Fruit fly (Drosophila melanogaster) whole organism, embryonic: ENCODE results near the gene Tti1.

Experiments
- CG1024 ChIP-seq: fragments of 200-800 bp; sonication (Bioruptor generic); IDR thresholded peaks from 2 replicates; pipeline ENCODE4 v1.3.6; 2022; ENCODE audit warnings: missing biosample characterization, missing genetic modification characterization
- CG11456 ChIP-seq: fragments of 200-800 bp; sonication (Bioruptor generic); IDR thresholded peaks from 3 replicates; pipeline ENCODE4 v1.3.6; 2022; ENCODE audit warnings: missing biosample characterization, missing genetic modification characterization
- CG11723 ChIP-seq: fragments of 200-800 bp; sonication (Bioruptor generic); optimal IDR thresholded peaks from 2 replicates; lab custom pipeline; 2017; ENCODE audit warnings: missing biosample characterization, mild to moderate bottlenecking, missing genetic modification characterization
- CG12104 ChIP-seq: fragments of 200-800 bp; sonication (Bioruptor generic); optimal IDR thresholded peaks from 3 replicates; lab custom pipeline; 2016; ENCODE audit warnings: missing biosample characterization, missing genetic modification characterization
- CG12155 ChIP-seq: fragments of 200-800 bp; sonication (Bioruptor generic); optimal IDR thresholded peaks from 3 replicates; lab custom pipeline; 2016; ENCODE audit warnings: missing biosample characterization, missing genetic modification characterization
- CG13296 ChIP-seq: fragments of 200-800 bp; sonication (Bioruptor generic); optimal IDR thresholded peaks from 3 replicates; lab custom pipeline; 2018; ENCODE audit warnings: missing biosample characterization, mild to moderate bottlenecking, missing genetic modification characterization
- CG1602 ChIP-seq: fragments of 200-800 bp; sonication (Bioruptor generic); optimal IDR thresholded peaks from 3 replicates; lab custom pipeline; 2016; ENCODE audit warnings: missing biosample characterization, missing genetic modification characterization
- CG17328 ChIP-seq: fragments of 200-800 bp; sonication (Bioruptor generic); IDR thresholded peaks from 2 replicates; pipeline ENCODE4 v1.3.6; 2022; ENCODE audit warnings: missing biosample characterization, missing genetic modification characterization
- CG17385 ChIP-seq: fragments of 200-800 bp; sonication (Bioruptor generic); optimal IDR thresholded peaks from 3 replicates; lab custom pipeline; 2018; ENCODE audit warnings: missing biosample characterization, mild to moderate bottlenecking, missing genetic modification characterization
- CG3163 ChIP-seq: fragments of 200-800 bp; sonication (Bioruptor generic); optimal IDR thresholded peaks from 3 replicates; lab custom pipeline; 2016; ENCODE audit warnings: missing biosample characterization, missing genetic modification characterization
- CG3281 ChIP-seq: fragments of 200-800 bp; sonication (Bioruptor generic); optimal IDR thresholded peaks from 3 replicates; lab custom pipeline; 2017; ENCODE audit warnings: missing biosample characterization, mild to moderate bottlenecking, missing genetic modification characterization
- CG3407 ChIP-seq: fragments of 200-800 bp; sonication (Bioruptor generic); optimal IDR thresholded peaks from 2 replicates; lab custom pipeline; 2018; ENCODE audit warnings: missing biosample characterization, mild to moderate bottlenecking, missing genetic modification characterization
- CG43689 ChIP-seq: fragments of 200-800 bp; sonication (Bioruptor generic); IDR thresholded peaks from 2 replicates; pipeline ENCODE4 v1.3.6; 2022; ENCODE audit warnings: missing biosample characterization, missing genetic modification characterization
- CG6689 ChIP-seq: fragments of 200-800 bp; sonication (Bioruptor generic); IDR thresholded peaks from 2 replicates; pipeline ENCODE4 v1.3.6; 2022; ENCODE audit warnings: missing biosample characterization, missing genetic modification characterization
- CG7556 ChIP-seq: fragments of 200-800 bp; sonication (Bioruptor generic); optimal IDR thresholded peaks from 2 replicates; lab custom pipeline; 2017; ENCODE audit warnings: missing biosample characterization, mild to moderate bottlenecking, missing genetic modification characterization
- CG8944 ChIP-seq: fragments of 200-800 bp; sonication (Bioruptor generic); optimal IDR thresholded peaks from 3 replicates; lab custom pipeline; 2016; ENCODE audit warnings: missing biosample characterization, missing genetic modification characterization
- Camta ChIP-seq: fragments of 200-800 bp; sonication (Bioruptor generic); optimal IDR thresholded peaks from 2 replicates; lab custom pipeline; 2016; ENCODE audit warnings: missing biosample characterization, missing genetic modification characterization
- Dip3 ChIP-seq: fragments of 200-800 bp; sonication (Bioruptor generic); optimal IDR thresholded peaks from 3 replicates; lab custom pipeline; 2016; ENCODE audit warnings: missing biosample characterization, missing genetic modification characterization
- Ets97D ChIP-seq: fragments of 200-800 bp; sonication (Bioruptor generic); optimal IDR thresholded peaks from 3 replicates; lab custom pipeline; 2016; ENCODE audit warnings: missing biosample characterization, missing genetic modification characterization
- HHEX ChIP-seq: fragments of 200-800 bp; sonication (Bioruptor generic); optimal IDR thresholded peaks from 3 replicates; lab custom pipeline; 2017; ENCODE audit warnings: missing biosample characterization, mild to moderate bottlenecking, missing genetic modification characterization, missing genetic modification reagents
- MTF-1 ChIP-seq: fragments of 200-800 bp; sonication (Bioruptor generic); optimal IDR thresholded peaks from 2 replicates; lab custom pipeline; 2018; ENCODE audit warnings: missing biosample characterization, mild to moderate bottlenecking, missing genetic modification characterization, borderline replicate concordance
- Nf-YA ChIP-seq: fragments of 200-800 bp; sonication (Bioruptor generic); IDR thresholded peaks from 2 replicates; pipeline ENCODE4 v1.3.6; 2022; ENCODE audit warnings: missing biosample characterization, missing genetic modification characterization
- Nf-YB ChIP-seq: fragments of 200-800 bp; sonication (Bioruptor generic); optimal IDR thresholded peaks from 3 replicates; lab custom pipeline; 2019; ENCODE audit warnings: missing biosample characterization, mild to moderate bottlenecking, missing genetic modification characterization, moderate library complexity
- Optix ChIP-seq: fragments of 200-800 bp; sonication (Bioruptor generic); IDR thresholded peaks from 3 replicates; pipeline ENCODE4 v1.3.6; 2022; ENCODE audit warnings: missing biosample characterization, missing genetic modification characterization
- Six4 ChIP-seq: fragments of 200-800 bp; sonication (Bioruptor generic); optimal IDR thresholded peaks from 2 replicates; lab custom pipeline; 2016; ENCODE audit warnings: missing biosample characterization, missing genetic modification characterization
- Spps ChIP-seq: fragments of 200-800 bp; sonication (Bioruptor generic); optimal IDR thresholded peaks from 2 replicates; lab custom pipeline; 2018; ENCODE audit warnings: missing biosample characterization, mild to moderate bottlenecking, missing genetic modification characterization
- TFAM ChIP-seq: fragments of 200-800 bp; sonication (Bioruptor generic); optimal IDR thresholded peaks from 2 replicates; lab custom pipeline; 2017; ENCODE audit warnings: missing biosample characterization, missing genetic modification characterization, inconsistent platforms
- YL-1 ChIP-seq: fragments of 200-800 bp; sonication (Bioruptor generic); optimal IDR thresholded peaks from 3 replicates; lab custom pipeline; 2017; ENCODE audit warnings: missing biosample characterization, mild to moderate bottlenecking, missing genetic modification characterization
- abd-A ChIP-seq: fragments of 200-800 bp; sonication (Bioruptor generic); optimal IDR thresholded peaks from 3 replicates; lab custom pipeline; 2019; ENCODE audit warnings: missing biosample characterization, mild to moderate bottlenecking, missing genetic modification characterization, moderate library complexity
- al ChIP-seq: fragments of 200-800 bp; sonication (Bioruptor generic); IDR thresholded peaks from 2 replicates; pipeline ENCODE4 v1.3.6; 2022; ENCODE audit warnings: missing biosample characterization, missing genetic modification characterization
- crc ChIP-seq: fragments of 200-800 bp; sonication (Bioruptor generic); optimal IDR thresholded peaks from 2 replicates; lab custom pipeline; 2016; ENCODE audit warnings: missing biosample characterization, missing genetic modification characterization
- crp ChIP-seq, 2 experiments: fragments of 200-800 bp; sonication (Bioruptor generic); optimal IDR thresholded peaks; 2 replicates in 1 of 2; 3 replicates in 1 of 2; lab custom pipeline; 2017; ENCODE audit warnings: missing biosample characterization in 2 of 2, missing genetic modification characterization in 2 of 2, mild to moderate bottlenecking in 1 of 2, moderate library complexity in 1 of 2
- cwo ChIP-seq: fragments of 200-800 bp; sonication (Bioruptor generic); optimal IDR thresholded peaks from 3 replicates; lab custom pipeline; 2017; ENCODE audit warnings: missing biosample characterization, missing genetic modification characterization, mild to moderate bottlenecking, moderate library complexity, missing genetic modification reagents
- da ChIP-seq: fragments of 200-800 bp; sonication (Bioruptor generic); optimal IDR thresholded peaks from 2 replicates; lab custom pipeline; 2016; ENCODE audit warnings: missing biosample characterization, missing genetic modification characterization
- eve ChIP-seq, 2 experiments: fragments of >200 bp; optimal IDR thresholded peaks; 2 replicates each; lab custom pipeline; 2017; ENCODE audit warnings: missing biosample characterization in 2 of 2, missing genetic modification characterization in 2 of 2
- exex ChIP-seq: fragments of 200-800 bp; sonication (Bioruptor generic); optimal IDR thresholded peaks from 4 replicates; lab custom pipeline; 2018; ENCODE audit warnings: missing biosample characterization, mild to moderate bottlenecking, missing genetic modification characterization, moderate library complexity
- fd3F ChIP-seq: fragments of 200-800 bp; sonication (Bioruptor generic); optimal IDR thresholded peaks from 2 replicates; lab custom pipeline; 2018; ENCODE audit warnings: missing biosample characterization, mild to moderate bottlenecking, missing genetic modification characterization, moderate library complexity
- fd64A ChIP-seq: fragments of 200-800 bp; sonication (Bioruptor generic); optimal IDR thresholded peaks from 3 replicates; lab custom pipeline; 2018; ENCODE audit warnings: missing biosample characterization, mild to moderate bottlenecking, missing genetic modification characterization
- fu2 ChIP-seq: fragments of 200-800 bp; sonication (Bioruptor generic); optimal IDR thresholded peaks from 2 replicates; lab custom pipeline; 2016; ENCODE audit warnings: missing biosample characterization, missing genetic modification characterization
- ind ChIP-seq: fragments of 200-800 bp; sonication (Bioruptor generic); optimal IDR thresholded peaks from 3 replicates; lab custom pipeline; 2016; ENCODE audit warnings: missing biosample characterization, missing genetic modification characterization
- ken ChIP-seq: fragments of 200-800 bp; sonication (Bioruptor generic); IDR thresholded peaks from 3 replicates; pipeline ENCODE4 v1.3.6; 2022; ENCODE audit warnings: missing biosample characterization, missing genetic modification characterization
- nerfin-2 ChIP-seq: fragments of 200-800 bp; sonication (Bioruptor generic); IDR thresholded peaks from 2 replicates; pipeline ENCODE4 v1.3.6; 2022; ENCODE audit warnings: missing biosample characterization, missing genetic modification characterization; ENCODE audit not compliant: partially characterized antibody
- oc ChIP-seq: fragments of 200-800 bp; sonication (Bioruptor generic); optimal IDR thresholded peaks from 2 replicates; lab custom pipeline; 2018; ENCODE audit warnings: missing biosample characterization, mild to moderate bottlenecking, missing genetic modification characterization, moderate library complexity
- psq ChIP-seq: fragments of 200-800 bp; sonication (Bioruptor generic); optimal IDR thresholded peaks from 2 replicates; lab custom pipeline; 2017; ENCODE audit warnings: missing biosample characterization, missing genetic modification characterization
- sd ChIP-seq: fragments of 200-800 bp; sonication (Bioruptor generic); optimal IDR thresholded peaks from 3 replicates; lab custom pipeline; 2018; ENCODE audit warnings: missing biosample characterization, mild to moderate bottlenecking, missing genetic modification characterization, moderate library complexity
- seq ChIP-seq: fragments of 200-800 bp; sonication (Bioruptor generic); IDR thresholded peaks from 2 replicates; pipeline ENCODE4 v1.3.6; 2022; ENCODE audit warnings: missing biosample characterization, missing genetic modification characterization
- slp2 ChIP-seq: fragments of 200-800 bp; sonication (Bioruptor generic); optimal IDR thresholded peaks from 2 replicates; lab custom pipeline; 2016; ENCODE audit warnings: missing biosample characterization, missing genetic modification characterization
- sqz ChIP-seq: fragments of 200-800 bp; sonication (Bioruptor generic); optimal IDR thresholded peaks from 3 replicates; lab custom pipeline; 2018; ENCODE audit warnings: missing biosample characterization, mild to moderate bottlenecking, missing genetic modification characterization
- sr ChIP-seq: fragments of 200-800 bp; sonication (Bioruptor generic); IDR thresholded peaks from 3 replicates; pipeline ENCODE4 v1.3.6; 2022; ENCODE audit warnings: missing biosample characterization, missing genetic modification characterization
- vvl ChIP-seq: fragments of 200-800 bp; sonication (Bioruptor generic); IDR thresholded peaks from 2 replicates; pipeline ENCODE4 v1.3.6; 2022; ENCODE audit warnings: missing biosample characterization, missing genetic modification characterization
- zen2 ChIP-seq: fragments of 200-800 bp; sonication (Bioruptor generic); IDR thresholded peaks from 3 replicates; pipeline ENCODE4 v1.3.6; 2022; ENCODE audit warnings: missing biosample characterization, missing genetic modification characterization; ENCODE audit not compliant: partially characterized antibody

Gene Tti1

dm6 chr3R:9702567-9702966 is 51.9 kb downstream of the Tti1 start (continued):
- peak; percentile 78 for TF ChIP-seq MTF-1 (GFP tag; lab: Kevin White, UChicago)
- TF ChIP-seq eve (GFP tag; optimal IDR thresholded peaks at IDR 0.05; lab: Kevin White, UChicago) = no peak
- TF ChIP-seq Dip3 (GFP tag; lab: Kevin White, UChicago) = peak; percentile 76
- no peak for TF ChIP-seq Nf-YA (GFP tag; lab: Robert Waterston, UW)
- peak; percentile 75 for TF ChIP-seq YL-1
- TF ChIP-seq crp (GFP tag; optimal IDR thresholded peaks at IDR 0.05; lab: Kevin White, UChicago) = peak in 1 of 2 experiments; percentile 42
- peak; percentile 69 for TF ChIP-seq Ets97D (GFP tag; lab: Kevin White, UChicago)
- peak; percentile 82 for TF ChIP-seq Camta
- peak; percentile 69 for TF ChIP-seq slp2 (GFP tag; lab: Kevin White, UChicago)
- peak; percentile 81 for TF ChIP-seq cwo (GFP tag; lab: Kevin White, UChicago)
- TF ChIP-seq zen2 (GFP tag; lab: Robert Waterston, UW) = no peak
- no peak for TF ChIP-seq CG43689 (GFP tag; lab: Robert Waterston, UW)
- TF ChIP-seq CG3407 (GFP tag; lab: Kevin White, UChicago) = peak; percentile 82
- no peak for TF ChIP-seq nerfin-2
- TF ChIP-seq Nf-YB (GFP tag; lab: Kevin White, UChicago) = peak; percentile 76
- TF ChIP-seq CG7556 (GFP tag; lab: Kevin White, UChicago) = peak; percentile 82
- peak; percentile 31 for TF ChIP-seq CG3163 (GFP tag; lab: Kevin White, UChicago)
- TF ChIP-seq Optix (GFP tag; lab: Robert Waterston, UW) = no peak
- no peak for TF ChIP-seq al (GFP tag; lab: Robert Waterston, UW)
- TF ChIP-seq CG11723 (GFP tag; lab: Kevin White, UChicago) = peak; percentile 84
- TF ChIP-seq CG12155 = peak; percentile 77
- TF ChIP-seq fd3F (GFP tag; lab: Kevin White, UChicago) = peak; percentile 88
- peak; percentile 87 for TF ChIP-seq Six4 (GFP tag; lab: Kevin White, UChicago)
- TF ChIP-seq HHEX (GFP tag; lab: Kevin White, UChicago) = peak; percentile 88
- no peak for TF ChIP-seq CG6689
- peak; percentile 22 for TF ChIP-seq abd-A (tag; lab: Kevin White, UChicago)
- peak; percentile 70 for TF ChIP-seq CG8944 (GFP tag; lab: Kevin White, UChicago)
- no peak for TF ChIP-seq ken (GFP tag; lab: Robert Waterston, UW)
- TF ChIP-seq CG17328 = no peak
- TF ChIP-seq seq (GFP tag; lab: Robert Waterston, UW) = no peak
- TF ChIP-seq CG13296 (GFP tag; lab: Kevin White, UChicago) = peak; percentile 87
- no peak for TF ChIP-seq vvl (GFP tag; lab: Robert Waterston, UW)
- TF ChIP-seq sqz (GFP tag; lab: Kevin White, UChicago) = peak; percentile 89
- peak; percentile 37 for TF ChIP-seq TFAM
- TF ChIP-seq oc = peak; percentile 89
- TF ChIP-seq ind (GFP tag; lab: Kevin White, UChicago) = peak; percentile 92
- TF ChIP-seq sr (GFP tag; lab: Robert Waterston, UW) = no peak
- TF ChIP-seq Spps (tag; lab: Kevin White, UChicago) = peak; percentile 61
- no peak for TF ChIP-seq da (GFP tag; lab: Kevin White, UChicago)
- TF ChIP-seq CG17385 (GFP tag; lab: Kevin White, UChicago) = peak; percentile 88
- no peak for TF ChIP-seq CG1024 (GFP tag; lab: Robert Waterston, UW)
- TF ChIP-seq exex (tag; lab: Kevin White, UChicago) = peak; percentile 65
- peak; percentile 69 for TF ChIP-seq fu2 (GFP tag; lab: Kevin White, UChicago)
- TF ChIP-seq CG11456 (GFP tag; lab: Robert Waterston, UW) = no peak
- TF ChIP-seq CG1602 (GFP tag; lab: Kevin White, UChicago) = peak; percentile 78
- TF ChIP-seq fd64A (GFP tag; lab: Kevin White, UChicago) = peak; percentile 82
- TF ChIP-seq CG12104 (GFP tag; lab: Kevin White, UChicago) = peak; percentile 79
- TF ChIP-seq CG3281 (GFP tag; lab: Kevin White, UChicago) = peak; percentile 90
- TF ChIP-seq psq = peak; percentile 74
- TF ChIP-seq sd = peak; percentile 94
- peak; percentile 65 for TF ChIP-seq crc (GFP tag; lab: Kevin White, UChicago)
